Worm (Caenorhabditis elegans): Measurements from ENCODE around the gene sec-24.2.

Gene sec-24.2

DNA sequence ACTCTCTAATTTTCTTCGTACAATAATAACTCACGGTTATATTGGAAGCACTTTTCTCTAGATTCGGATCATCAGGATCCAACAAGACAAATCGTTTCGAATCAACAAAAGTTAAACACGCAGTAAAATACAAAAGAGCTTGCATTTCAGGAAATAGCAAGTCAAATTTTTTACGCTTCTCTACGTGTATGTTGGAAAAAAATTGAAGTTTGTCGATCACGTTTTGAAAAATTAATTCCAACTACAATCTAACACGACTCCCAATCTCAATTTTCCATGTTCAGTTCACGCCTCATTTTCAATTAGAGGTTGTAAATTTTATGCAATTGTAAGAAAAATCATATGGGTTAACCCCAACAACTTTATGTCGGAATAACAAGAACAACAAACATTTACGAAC, 29.4 kb upstream of the sec-24.2 start, which contains the start of gene spe-45:
Gene spe-45, minus strand, starts transcription at position 145 of the 400 bp plus-strand sequence.
- TF ChIP-seq unc-39 (tag; optimal IDR thresholded peaks at IDR 0.05) (no peak), ham-2 (GFP tag; optimal IDR thresholded peaks at IDR 0.05) (no peak), M03D4.4 (tag; optimal IDR thresholded peaks at IDR 0.05) (no peak), bed-3 (GFP tag; optimal IDR thresholded peaks at IDR 0.05) (no peak), ces-1 (GFP tag; optimal IDR thresholded peaks at IDR 0.05) (no peak), lin-13 (tag; optimal IDR thresholded peaks at IDR 0.05) (no peak), zip-8 (tag; optimal IDR thresholded peaks at IDR 0.05) (no peak), nhr-76 (tag; optimal IDR thresholded peaks at IDR 0.05) (no peak), cnd-1 (tag; optimal IDR thresholded peaks at IDR 0.05) (no peak), ceh-43 (GFP tag; optimal IDR thresholded peaks at IDR 0.05) (no peak), lin-32 (GFP tag; optimal IDR thresholded peaks at IDR 0.05) (no peak)

DNA sequence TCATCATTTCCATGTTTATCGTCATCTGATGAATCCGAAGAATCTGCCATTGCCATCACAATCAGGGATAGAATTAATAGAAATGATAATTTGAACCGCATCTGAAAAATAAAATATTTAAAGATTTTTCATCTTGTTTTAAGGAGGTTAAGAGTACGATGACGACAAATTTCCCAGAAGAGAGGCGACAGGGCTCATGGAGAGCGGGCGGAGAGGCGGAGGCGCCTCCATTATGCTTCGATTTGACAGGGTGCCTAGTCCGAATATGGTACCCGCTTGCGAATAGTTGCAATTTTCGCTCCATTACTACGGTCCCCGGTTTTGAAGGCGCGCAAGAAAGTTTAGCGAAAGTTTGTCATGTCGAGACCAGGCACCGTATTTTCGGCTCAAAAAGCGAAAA, 24.5 kb upstream of the sec-24.2 start, which contains the start of gene F28D1.6:
Gene F28D1.6, minus strand, starts transcription at position 101 of the 400 bp plus-strand sequence.
- no peak for TF ChIP-seq drap-1 (GFP tag; optimal IDR thresholded peaks at IDR 0.05)
- TF ChIP-seq zip-8 (tag; optimal IDR thresholded peaks at IDR 0.05), result no peak
- no peak for TF ChIP-seq nhr-76 (tag; optimal IDR thresholded peaks at IDR 0.05)
- no peak for TF ChIP-seq ceh-39 (tag; optimal IDR thresholded peaks at IDR 0.05)
- no peak for TF ChIP-seq cnd-1 (tag; optimal IDR thresholded peaks at IDR 0.05)
- no peak for TF ChIP-seq pha-4 (tag; optimal IDR thresholded peaks at IDR 0.05)
- TF ChIP-seq unc-39 (tag; optimal IDR thresholded peaks at IDR 0.05), result no peak
- TF ChIP-seq mep-1 (tag; optimal IDR thresholded peaks at IDR 0.05), result no peak
- no peak for TF ChIP-seq elt-3 (tag; optimal IDR thresholded peaks at IDR 0.05)
- no peak for TF ChIP-seq sem-2 (GFP tag; optimal IDR thresholded peaks at IDR 0.05)
- no peak for TF ChIP-seq mab-5 (tag; optimal IDR thresholded peaks at IDR 0.05)
- TF ChIP-seq hlh-1 (tag; optimal IDR thresholded peaks at IDR 0.05), result no peak
- no peak for TF ChIP-seq tbx-8 (GFP tag; optimal IDR thresholded peaks at IDR 0.05)
- TF ChIP-seq blmp-1 (tag; optimal IDR thresholded peaks at IDR 0.05), result no peak
- no peak for TF ChIP-seq flh-1 (GFP tag; optimal IDR thresholded peaks at IDR 0.05)
- TF ChIP-seq nhr-12 (tag; optimal IDR thresholded peaks at IDR 0.05), result no peak

DNA sequence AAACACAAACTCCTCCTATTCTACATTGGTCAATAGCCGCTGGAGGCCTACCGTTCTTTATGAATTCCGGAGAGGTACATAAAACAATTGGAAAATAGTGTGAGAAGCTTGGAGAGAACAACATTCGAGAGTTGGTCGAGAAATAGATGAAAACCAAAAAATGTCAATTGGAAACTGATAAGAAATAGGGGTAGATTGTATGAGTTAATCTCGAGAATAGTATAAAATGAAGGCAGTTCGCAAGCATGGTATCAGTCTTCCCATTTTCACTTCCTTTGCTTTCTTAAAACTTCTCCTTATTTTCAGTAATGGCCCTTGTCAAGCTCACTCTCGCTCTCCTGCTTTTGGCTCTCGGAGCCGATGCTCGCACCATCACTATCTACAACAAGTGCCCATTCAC, 22.3 kb upstream of the sec-24.2 start, which contains the start of gene thn-2:
Gene thn-2, plus strand, starts transcription at position 307 of the 400 bp plus-strand sequence.
- no peak for TF ChIP-seq pha-4 (tag; optimal IDR thresholded peaks at IDR 0.05)
- TF ChIP-seq elt-3 (tag; optimal IDR thresholded peaks at IDR 0.05), result no peak
- no peak for TF ChIP-seq drap-1 (GFP tag; optimal IDR thresholded peaks at IDR 0.05)
- TF ChIP-seq lin-13 (tag; optimal IDR thresholded peaks at IDR 0.05), result no peak
- TF ChIP-seq unc-39 (tag; optimal IDR thresholded peaks at IDR 0.05), result no peak
- no peak for TF ChIP-seq flh-1 (GFP tag; optimal IDR thresholded peaks at IDR 0.05)
- TF ChIP-seq mep-1 (tag; optimal IDR thresholded peaks at IDR 0.05), result no peak
- no peak for TF ChIP-seq ces-1 (GFP tag; optimal IDR thresholded peaks at IDR 0.05)
- TF ChIP-seq nhr-12 (tag; optimal IDR thresholded peaks at IDR 0.05), result no peak
- no peak for TF ChIP-seq ceh-43 (GFP tag; optimal IDR thresholded peaks at IDR 0.05)
- no peak for TF ChIP-seq bed-3 (GFP tag; optimal IDR thresholded peaks at IDR 0.05)
- TF ChIP-seq blmp-1 (tag; optimal IDR thresholded peaks at IDR 0.05), result no peak
- no peak for TF ChIP-seq lsy-2 (tag; optimal IDR thresholded peaks at IDR 0.05)

DNA sequence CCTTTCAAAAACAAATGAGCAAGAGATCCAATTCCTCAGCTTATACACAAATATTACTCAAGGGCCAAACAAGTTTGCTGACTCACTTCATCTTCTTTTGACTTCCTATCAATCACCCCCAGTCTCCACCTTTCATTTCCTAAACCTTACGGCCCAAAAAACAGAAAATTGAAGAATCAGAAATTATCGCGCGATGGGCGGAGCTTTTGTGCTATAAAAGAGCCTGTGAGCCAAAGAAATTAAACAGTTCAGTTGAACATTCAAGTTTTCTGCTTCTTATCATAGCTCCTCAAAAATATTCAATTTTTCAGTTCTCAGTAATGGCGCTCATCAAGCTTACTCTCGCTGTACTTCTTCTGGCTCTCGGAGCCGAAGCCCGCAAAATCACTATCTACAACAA, 19.2 kb upstream of the sec-24.2 start, which contains the start of gene thn-1:
Gene thn-1, plus strand, starts transcription at position 301 of the 400 bp plus-strand sequence.
- no peak for TF ChIP-seq lin-13 (tag; optimal IDR thresholded peaks at IDR 0.05)
- TF ChIP-seq ces-1 (GFP tag; optimal IDR thresholded peaks at IDR 0.05), result no peak
- no peak for TF ChIP-seq snpc-4 (tag; optimal IDR thresholded peaks at IDR 0.05)
- no peak for TF ChIP-seq ztf-11 (tag; optimal IDR thresholded peaks at IDR 0.05)
- TF ChIP-seq tbx-8 (GFP tag; optimal IDR thresholded peaks at IDR 0.05), result no peak
- TF ChIP-seq nhr-237 (tag; optimal IDR thresholded peaks at IDR 0.05), result no peak
- no peak for TF ChIP-seq ham-2 (GFP tag; optimal IDR thresholded peaks at IDR 0.05)
- TF ChIP-seq sptf-1 (tag; optimal IDR thresholded peaks at IDR 0.05), result no peak
- TF ChIP-seq pha-4 (tag; optimal IDR thresholded peaks at IDR 0.05), result no peak
- no peak for TF ChIP-seq drap-1 (GFP tag; optimal IDR thresholded peaks at IDR 0.05)
- no peak for TF ChIP-seq M03D4.4 (tag; optimal IDR thresholded peaks at IDR 0.05)
- no peak for TF ChIP-seq cnd-1 (tag; optimal IDR thresholded peaks at IDR 0.05)
- no peak for TF ChIP-seq lsy-2 (tag; optimal IDR thresholded peaks at IDR 0.05)
- TF ChIP-seq elt-1 (tag; optimal IDR thresholded peaks at IDR 0.05; ENCODE audit: borderline replicate concordance, insufficient read depth), result no peak
- TF ChIP-seq nhr-12 (tag; optimal IDR thresholded peaks at IDR 0.05), result no peak
- TF ChIP-seq ceh-39 (tag; optimal IDR thresholded peaks at IDR 0.05), result no peak
- TF ChIP-seq elt-3 (tag; optimal IDR thresholded peaks at IDR 0.05), result no peak
- TF ChIP-seq mep-1 (tag; optimal IDR thresholded peaks at IDR 0.05), result no peak
- TF ChIP-seq zip-8 (tag; optimal IDR thresholded peaks at IDR 0.05), result no peak

DNA sequence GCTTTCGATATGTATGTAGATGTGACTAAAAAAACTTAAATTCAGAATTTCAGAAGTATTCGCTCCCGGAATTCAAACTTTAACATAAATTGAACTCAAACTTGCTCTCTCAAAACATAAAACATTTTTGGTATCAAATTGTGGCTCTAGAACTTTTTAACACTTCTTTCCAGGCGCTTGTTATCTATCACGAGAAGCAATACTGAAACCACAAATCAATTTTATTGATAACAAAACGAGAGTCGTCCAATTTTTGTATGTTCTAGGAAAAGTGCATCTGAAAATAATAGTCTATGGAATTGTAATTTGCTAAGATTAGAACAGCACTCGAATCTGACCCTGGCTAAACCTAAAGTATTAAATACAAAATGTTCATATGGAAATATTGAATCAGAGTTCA, 18.3 kb upstream of the sec-24.2 start:
- TF ChIP-seq unc-62 (GFP tag; optimal IDR thresholded peaks at IDR 0.05), result no peak
- TF ChIP-seq cnd-1 (tag; optimal IDR thresholded peaks at IDR 0.05), result no peak
- TF ChIP-seq flh-1 (GFP tag; optimal IDR thresholded peaks at IDR 0.05), result no peak
- no peak for TF ChIP-seq tbx-8 (GFP tag; optimal IDR thresholded peaks at IDR 0.05)
- no peak for TF ChIP-seq hlh-1 (tag; optimal IDR thresholded peaks at IDR 0.05)
- no peak for TF ChIP-seq mep-1 (tag; optimal IDR thresholded peaks at IDR 0.05)
- no peak for TF ChIP-seq pha-4 (tag; optimal IDR thresholded peaks at IDR 0.05)

All from whole organism, mixed stage, embryonic.